Fruit fly (Drosophila melanogaster) whole organism, embryonic: ENCODE results near the gene CG42571.

Experiments used
- ATbp ChIP-seq: fragments of 200-800 bp; sonication (Bioruptor generic); optimal IDR thresholded peaks from 2 replicates; lab custom pipeline; 2017; ENCODE audit warnings: missing biosample characterization, mild to moderate bottlenecking, missing genetic modification characterization, missing genetic modification reagents
- Abd-B ChIP-seq: fragments of 200-800 bp; sonication (Bioruptor generic); optimal IDR thresholded peaks from 2 replicates; lab custom pipeline; 2018; ENCODE audit warnings: missing biosample characterization, mild to moderate bottlenecking, missing genetic modification characterization, moderate library complexity
- CG10543 ChIP-seq: fragments of 200-800 bp; sonication (Bioruptor generic); optimal IDR thresholded peaks from 3 replicates; lab custom pipeline; 2017; ENCODE audit warnings: missing biosample characterization, mild to moderate bottlenecking, missing genetic modification characterization, moderate library complexity
- CG12659 ChIP-seq: fragments of 200-800 bp; sonication (Bioruptor generic); optimal IDR thresholded peaks from 3 replicates; lab custom pipeline; 2017; ENCODE audit warnings: mild to moderate bottlenecking, missing biosample characterization, missing genetic modification reagents, missing genetic modification characterization
- CG14860 ChIP-seq: fragments of 200-800 bp; sonication (Bioruptor generic); IDR thresholded peaks from 3 replicates; pipeline ENCODE4 v1.3.6; 2022; ENCODE audit warnings: missing biosample characterization, missing genetic modification characterization; ENCODE audit not compliant: partially characterized antibody
- CG15696 ChIP-seq: fragments of 200-800 bp; sonication (Bioruptor generic); optimal IDR thresholded peaks from 2 replicates; lab custom pipeline; 2019; ENCODE audit warnings: missing biosample characterization, mild to moderate bottlenecking, missing genetic modification characterization, moderate library complexity
- CG17361 ChIP-seq: fragments of 200-800 bp; sonication (Bioruptor generic); IDR thresholded peaks from 3 replicates; pipeline ENCODE4 v1.3.6; 2022; ENCODE audit warnings: missing biosample characterization, missing genetic modification characterization
- CG17829 ChIP-seq: fragments of 200-800 bp; optimal IDR thresholded peaks from 2 replicates; lab custom pipeline; 2019; ENCODE audit warnings: missing biosample characterization, mild to moderate bottlenecking, missing genetic modification characterization, moderate library complexity
- CG18619 ChIP-seq: fragments of 200-800 bp; sonication (Bioruptor generic); optimal IDR thresholded peaks from 3 replicates; lab custom pipeline; 2017; ENCODE audit warnings: missing biosample characterization, mild to moderate bottlenecking, missing genetic modification characterization
- CG2129 ChIP-seq: fragments of 200-800 bp; sonication (Bioruptor generic); IDR thresholded peaks from 2 replicates; pipeline ENCODE4 v1.3.6; 2022; ENCODE audit warnings: missing biosample characterization, missing genetic modification characterization; ENCODE audit not compliant: partially characterized antibody
- CG2199 ChIP-seq: fragments of 200-800 bp; sonication (Bioruptor generic); IDR thresholded peaks from 3 replicates; pipeline ENCODE4 v1.3.6; 2022; ENCODE audit warnings: missing biosample characterization, missing genetic modification characterization
- CG2202 ChIP-seq: fragments of 200-800 bp; sonication (Bioruptor generic); optimal IDR thresholded peaks from 2 replicates; lab custom pipeline; 2018; ENCODE audit warnings: missing biosample characterization, mild to moderate bottlenecking, missing genetic modification characterization
- CG32767 ChIP-seq: fragments of 200-800 bp; sonication (Bioruptor generic); IDR thresholded peaks from 2 replicates; pipeline ENCODE4 v1.3.6; 2022; ENCODE audit warnings: missing biosample characterization, missing genetic modification characterization
- CG4707 ChIP-seq: fragments of 200-800 bp; sonication (Bioruptor generic); optimal IDR thresholded peaks from 2 replicates; lab custom pipeline; 2018; ENCODE audit warnings: missing biosample characterization, mild to moderate bottlenecking, missing genetic modification characterization, moderate library complexity
- CG6254 ChIP-seq: fragments of 200-800 bp; sonication (Bioruptor generic); optimal IDR thresholded peaks from 3 replicates; lab custom pipeline; 2017; ENCODE audit warnings: mild to moderate bottlenecking, missing biosample characterization, missing genetic modification reagents, missing genetic modification characterization
- CG6854 ChIP-seq: fragments of 200-800 bp; sonication (Bioruptor generic); optimal IDR thresholded peaks from 3 replicates; lab custom pipeline; 2017; ENCODE audit warnings: missing biosample characterization, mild to moderate bottlenecking, missing genetic modification characterization
- CG8359 ChIP-seq: fragments of 200-800 bp; sonication (Bioruptor generic); optimal IDR thresholded peaks from 2 replicates; lab custom pipeline; 2017; ENCODE audit warnings: missing biosample characterization, mild to moderate bottlenecking, missing genetic modification characterization, borderline replicate concordance
- CTCF ChIP-seq: fragments of 200-800 bp; sonication (Bioruptor generic); optimal IDR thresholded peaks from 2 replicates; lab custom pipeline; 2017; ENCODE audit warnings: missing biosample characterization, mild to moderate bottlenecking, missing genetic modification characterization, moderate library complexity
- D19A ChIP-seq: fragments of 200-800 bp; optimal IDR thresholded peaks from 3 replicates; lab custom pipeline; 2019; ENCODE audit warnings: missing biosample characterization, mild to moderate bottlenecking, missing genetic modification characterization, moderate library complexity
- Fer1 ChIP-seq: fragments of 200-800 bp; sonication (Bioruptor generic); optimal IDR thresholded peaks from 2 replicates; lab custom pipeline; 2017; ENCODE audit warnings: missing biosample characterization, mild to moderate bottlenecking, missing genetic modification characterization
- Hand ChIP-seq: fragments of 200-800 bp; sonication (Bioruptor generic); optimal IDR thresholded peaks from 2 replicates; lab custom pipeline; 2017; ENCODE audit warnings: mild to moderate bottlenecking, missing biosample characterization, missing genetic modification reagents, missing genetic modification characterization
- Hr51 ChIP-seq, 2 experiments: fragments of 200-800 bp; sonication (Bioruptor generic); optimal IDR thresholded peaks; 2 replicates in 1 of 2; 3 replicates in 1 of 2; lab custom pipeline; 2016 to 2018; ENCODE audit warnings: missing biosample characterization in 2 of 2, missing genetic modification characterization in 2 of 2, mild to moderate bottlenecking in 1 of 2, moderate library complexity in 1 of 2
- MESR4 ChIP-seq: fragments of 200-800 bp; sonication (Bioruptor generic); optimal IDR thresholded peaks from 2 replicates; lab custom pipeline; 2018; ENCODE audit warnings: missing biosample characterization, mild to moderate bottlenecking, missing genetic modification characterization, moderate library complexity
- MTF-1 ChIP-seq: fragments of 200-800 bp; sonication (Bioruptor generic); optimal IDR thresholded peaks from 2 replicates; lab custom pipeline; 2018; ENCODE audit warnings: missing biosample characterization, mild to moderate bottlenecking, missing genetic modification characterization, borderline replicate concordance
- Med ChIP-seq: fragments of 200-800 bp; sonication (Bioruptor generic); peaks from one replicate; lab custom pipeline; 2016; ENCODE audit warnings: missing biosample characterization, missing genetic modification characterization, mild to moderate bottlenecking, inconsistent platforms, moderate library complexity
- Meics ChIP-seq: fragments of 200-800 bp; sonication (Bioruptor generic); optimal IDR thresholded peaks from 2 replicates; lab custom pipeline; 2017; ENCODE audit warnings: missing biosample characterization, mild to moderate bottlenecking, missing genetic modification characterization
- Mrtf ChIP-seq: fragments of 200-800 bp; sonication (Bioruptor generic); IDR thresholded peaks from 3 replicates; pipeline ENCODE4 v1.3.6; 2022; ENCODE audit warnings: missing biosample characterization, missing genetic modification characterization
- Nf-YB ChIP-seq: fragments of 200-800 bp; sonication (Bioruptor generic); optimal IDR thresholded peaks from 3 replicates; lab custom pipeline; 2019; ENCODE audit warnings: missing biosample characterization, mild to moderate bottlenecking, missing genetic modification characterization, moderate library complexity
- bcd ChIP-seq: fragments of 200-800 bp; sonication (Bioruptor generic); optimal IDR thresholded peaks from 2 replicates; lab custom pipeline; 2017; ENCODE audit warnings: missing biosample characterization, mild to moderate bottlenecking, missing genetic modification characterization
- crp ChIP-seq, 2 experiments: fragments of 200-800 bp; sonication (Bioruptor generic); optimal IDR thresholded peaks; 2 replicates in 1 of 2; 3 replicates in 1 of 2; lab custom pipeline; 2017; ENCODE audit warnings: missing biosample characterization in 2 of 2, missing genetic modification characterization in 2 of 2, mild to moderate bottlenecking in 1 of 2, moderate library complexity in 1 of 2
- eve ChIP-seq, 2 experiments: fragments of >200 bp; optimal IDR thresholded peaks; 2 replicates each; lab custom pipeline; 2017; ENCODE audit warnings: missing biosample characterization in 2 of 2, missing genetic modification characterization in 2 of 2
- ewg ChIP-seq: fragments of 200-800 bp; sonication (Bioruptor generic); optimal IDR thresholded peaks from 3 replicates; lab custom pipeline; 2017; ENCODE audit warnings: mild to moderate bottlenecking, missing biosample characterization, missing genetic modification reagents, missing genetic modification characterization
- fd3F ChIP-seq: fragments of 200-800 bp; sonication (Bioruptor generic); optimal IDR thresholded peaks from 2 replicates; lab custom pipeline; 2018; ENCODE audit warnings: missing biosample characterization, mild to moderate bottlenecking, missing genetic modification characterization, moderate library complexity
- ind ChIP-seq: fragments of 200-800 bp; sonication (Bioruptor generic); optimal IDR thresholded peaks from 3 replicates; lab custom pipeline; 2016; ENCODE audit warnings: missing biosample characterization, missing genetic modification characterization
- lmd ChIP-seq: fragments of 200-800 bp; sonication (Bioruptor generic); IDR thresholded peaks from 2 replicates; pipeline ENCODE4 v1.3.6; 2022; ENCODE audit warnings: missing biosample characterization, missing genetic modification characterization
- nerfin-2 ChIP-seq: fragments of 200-800 bp; sonication (Bioruptor generic); IDR thresholded peaks from 2 replicates; pipeline ENCODE4 v1.3.6; 2022; ENCODE audit warnings: missing biosample characterization, missing genetic modification characterization; ENCODE audit not compliant: partially characterized antibody
- nmo ChIP-seq: fragments of 200-800 bp; sonication (Bioruptor generic); optimal IDR thresholded peaks from 2 replicates; lab custom pipeline; 2018; ENCODE audit warnings: missing biosample characterization, mild to moderate bottlenecking, missing genetic modification characterization, moderate library complexity
- org-1 ChIP-seq: fragments of 200-800 bp; sonication (Bioruptor generic); optimal IDR thresholded peaks from 2 replicates; lab custom pipeline; 2017; ENCODE audit warnings: missing biosample characterization, missing genetic modification characterization
- prd ChIP-seq, 3 experiments: fragments of >200 bp in 2 of 3; fragments of 200-800 bp in 1 of 3; sonication (Bioruptor generic) in 1 of 3; optimal IDR thresholded peaks in 2 of 3; IDR thresholded peaks in 1 of 3; 2 replicates in 2 of 3; 3 replicates in 1 of 3; pipeline versions ENCODE4 v1.3.6 to Lab custom; 2017 to 2022; ENCODE audit warnings: missing biosample characterization in 1 of 3, missing genetic modification characterization in 1 of 3
- psq ChIP-seq: fragments of 200-800 bp; sonication (Bioruptor generic); optimal IDR thresholded peaks from 2 replicates; lab custom pipeline; 2017; ENCODE audit warnings: missing biosample characterization, missing genetic modification characterization
- pum ChIP-seq: fragments of 200-800 bp; sonication (Bioruptor generic); optimal IDR thresholded peaks from 2 replicates; lab custom pipeline; 2016; ENCODE audit warnings: missing biosample characterization, missing genetic modification characterization
- shn ChIP-seq: fragments of 200-800 bp; sonication (Bioruptor generic); optimal IDR thresholded peaks from 3 replicates; lab custom pipeline; 2016; ENCODE audit warnings: missing biosample characterization, missing genetic modification characterization
- sim ChIP-seq: fragments of 200-800 bp; sonication (Bioruptor generic); IDR thresholded peaks from 2 replicates; pipeline ENCODE4 v1.3.6; 2022; ENCODE audit warnings: missing biosample characterization, missing genetic modification characterization
- so ChIP-seq: fragments of 200-800 bp; sonication (Bioruptor generic); IDR thresholded peaks from 3 replicates; pipeline ENCODE4 v1.3.6; 2022; ENCODE audit warnings: missing biosample characterization, missing genetic modification characterization
- trem ChIP-seq: fragments of 200-800 bp; optimal IDR thresholded peaks from 3 replicates; lab custom pipeline; 2019; ENCODE audit warnings: missing biosample characterization, mild to moderate bottlenecking, missing genetic modification characterization, moderate library complexity
- tx ChIP-seq: fragments of 200-800 bp; sonication (Bioruptor generic); optimal IDR thresholded peaks from 2 replicates; lab custom pipeline; 2016; ENCODE audit warnings: missing biosample characterization, missing genetic modification characterization
- wor ChIP-seq: fragments of 200-800 bp; sonication (Bioruptor generic); IDR thresholded peaks from 2 replicates; pipeline ENCODE4 v1.3.6; 2022; ENCODE audit warnings: missing biosample characterization, missing genetic modification characterization

CG42571 gene

DNA sequence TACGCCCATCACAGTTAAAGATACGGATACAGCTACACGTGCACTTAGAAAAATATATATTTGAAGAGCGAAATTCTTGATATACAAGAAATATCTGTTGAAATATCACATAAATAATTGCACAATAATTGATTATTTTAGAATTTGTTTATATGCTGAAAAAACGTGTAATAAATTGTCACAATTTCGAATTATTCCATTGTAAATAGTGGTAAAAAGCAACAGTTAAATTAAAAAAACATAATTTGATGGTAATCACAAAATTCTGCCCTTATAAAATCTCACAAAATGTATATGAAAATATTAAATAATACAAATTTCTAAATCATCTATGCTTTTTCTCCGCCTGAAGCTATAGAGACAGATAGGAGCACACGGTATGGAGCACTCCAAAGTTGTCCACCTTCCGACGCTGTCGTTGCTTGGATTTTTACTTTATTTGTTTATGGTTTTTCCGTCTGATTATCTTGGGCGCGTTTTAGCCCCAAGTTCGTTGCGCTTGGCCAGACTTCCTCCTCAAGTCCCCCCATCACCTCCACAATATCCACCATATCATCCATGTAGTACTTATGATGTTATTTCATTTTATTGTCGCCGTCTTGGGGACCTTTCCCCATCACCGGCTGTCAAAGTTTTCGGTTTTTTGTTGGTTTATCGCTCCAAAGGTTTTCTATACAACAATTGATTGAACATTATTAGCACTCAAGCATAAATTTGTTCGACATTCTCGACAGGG, 11.8 kb upstream of the CG42571 start (continued):
- TF ChIP-seq Fer1 (GFP tag; lab: Kevin White, UChicago) (peak; percentile 14), CG2202 (peak; percentile 18), wor (peak; percentile 49; the same call in 1 of the 2 replicates), MESR4 (no peak), CG4707 (no peak), prd (optimal IDR thresholded peaks at IDR 0.05; lab: Kevin White, UChicago) (no peak), prd (GFP tag; IDR thresholded peaks at IDR 0.05; lab: Robert Waterston, UW) (peak; percentile 57; the same call in 2 of the 3 replicates), shn (GFP tag; lab: Kevin White, UChicago) (no peak), Meics (GFP tag; lab: Kevin White, UChicago) (peak; percentile 11), ewg (GFP tag; lab: Kevin White, UChicago) (peak; percentile 46), Nf-YB (GFP tag; lab: Kevin White, UChicago) (peak; percentile 56), CG32767 (GFP tag; lab: Robert Waterston, UW) (0 out of 2 replicates have a peak, but pooled peaks have one; percentile 32), Abd-B (GFP tag; lab: Kevin White, UChicago) (peak; percentile 42), CG14860 (GFP tag; lab: Robert Waterston, UW) (no peak), nmo (GFP tag; lab: Kevin White, UChicago) (peak; percentile 87), CG6854 (GFP tag; lab: Kevin White, UChicago) (no peak), nerfin-2 (no peak), CG6254 (GFP tag; lab: Kevin White, UChicago) (peak; percentile 31), bcd (GFP tag; lab: Kevin White, UChicago) (peak; percentile 38), Mrtf (GFP tag; lab: Robert Waterston, UW) (0 out of 3 replicates have a peak, but pooled peaks have one; percentile 38), CG10543 (GFP tag; lab: Kevin White, UChicago) (peak; percentile 8), CG18619 (GFP tag; lab: Kevin White, UChicago) (peak; percentile 69), Hand (peak; percentile 20), CG17361 (GFP tag; lab: Robert Waterston, UW) (peak; percentile 88), psq (peak; percentile 17), D19A (tag; lab: Kevin White, UChicago) (peak; percentile 69), Hr51 (GFP tag; optimal IDR thresholded peaks at IDR 0.05; lab: Kevin White, UChicago) (peak in 1 of 2 experiments; percentile 73), CG2129 (GFP tag; lab: Robert Waterston, UW) (no peak), sim (GFP tag; lab: Robert Waterston, UW) (0 out of 2 replicates have a peak, but pooled peaks have one; percentile 22), Med (GFP tag; lab: Kevin White, UChicago) (peak; percentile 70), so (GFP tag; lab: Robert Waterston, UW) (no peak), ATbp (GFP tag; lab: Kevin White, UChicago) (peak; percentile 5), org-1 (peak; percentile 34), eve (GFP tag; optimal IDR thresholded peaks at IDR 0.05; lab: Kevin White, UChicago) (peak in 1 of 2 experiments; percentile 35), CG12659 (GFP tag; lab: Kevin White, UChicago) (peak; percentile 47), tx (GFP tag; lab: Kevin White, UChicago) (no peak), MTF-1 (no peak), lmd (GFP tag; lab: Robert Waterston, UW) (peak; percentile 42; the same call in 1 of the 2 replicates), fd3F (GFP tag; lab: Kevin White, UChicago) (no peak), CG8359 (GFP tag; lab: Kevin White, UChicago) (peak; percentile 3), CG17829 (tag; lab: Kevin White, UChicago) (peak; percentile 74), trem (tag; lab: Kevin White, UChicago) (peak; percentile 51), pum (GFP tag; lab: Kevin White, UChicago) (no peak), ind (peak; percentile 50), CTCF (GFP tag; lab: Kevin White, UChicago) (no peak), CG15696 (peak; percentile 52), CG2199 (peak; percentile 74; the same call in 1 of the 3 replicates), crp (GFP tag; optimal IDR thresholded peaks at IDR 0.05; lab: Kevin White, UChicago) (peak in 1 of 2 experiments; percentile 4)
